Worm (Caenorhabditis elegans) whole organism, midembryonic: Measurements from ENCODE around the gene Y54E2A.5.

Experiments used
- T22C8.4 ChIP-seq: fragments of 200-800 bp; sonication (Bioruptor generic); IDR thresholded peaks from 2 replicates; pipeline ENCODE4 v1.3.6; 2022; ENCODE audit warnings: missing genetic modification characterization, missing compliant biosample characterization
- cog-1 ChIP-seq: sonication (generic microtip); optimal IDR thresholded peaks from 2 replicates; lab custom pipeline; 2016; ENCODE audit warnings: missing genetic modification characterization, missing compliant biosample characterization
- flt-1 ChIP-seq: fragments of 200-800 bp; sonication (Bioruptor generic); IDR thresholded peaks from 2 replicates; pipeline ENCODE4 v1.3.6; 2022; ENCODE audit warnings: missing genetic modification characterization, missing compliant biosample characterization
- klf-2 ChIP-seq: fragments of 200-800 bp; sonication (Bioruptor generic); conservative IDR thresholded peaks from 2 replicates; pipeline ENCODE4 v1.3.6; 2022; ENCODE audit warnings: missing genetic modification reagents, missing genetic modification characterization, missing compliant biosample characterization
- med-1 ChIP-seq: sonication (generic microtip); optimal IDR thresholded peaks from 2 replicates; lab custom pipeline; 2017; ENCODE audit warnings: missing genetic modification characterization, mild to moderate bottlenecking, missing compliant biosample characterization, antibody characterized with exemption, missing genetic modification reagents; ENCODE audit not compliant: insufficient read depth
- ref-1 ChIP-seq: fragments of 200-800 bp; sonication (Bioruptor generic); conservative IDR thresholded peaks from 2 replicates; pipeline ENCODE4 v1.3.6; 2022; ENCODE audit warnings: missing genetic modification reagents, missing genetic modification characterization, missing compliant biosample characterization
- tab-1 ChIP-seq: fragments of 200-800 bp; sonication (Bioruptor generic); IDR thresholded peaks from 2 replicates; pipeline ENCODE4 v1.3.6; 2022; ENCODE audit warnings: missing genetic modification characterization, missing compliant biosample characterization
- ztf-29 ChIP-seq: fragments of 200-800 bp; sonication (Bioruptor generic); IDR thresholded peaks from 2 replicates; pipeline ENCODE4 v1.3.6; 2022; ENCODE audit warnings: missing genetic modification reagents, missing genetic modification characterization, missing compliant biosample characterization

ce11 chrII:14772113-14772512 lies 14.5 kb upstream of the Y54E2A.5 start:
- TF ChIP-seq ref-1 (GFP tag; lab: Robert Waterston, UW) (no peak), klf-2 (GFP tag; lab: Robert Waterston, UW) (no peak), cog-1 (no peak), tab-1 (GFP tag; lab: Robert Waterston, UW) (no peak), med-1 (GFP tag; lab: Kevin White, UChicago) (no peak), T22C8.4 (GFP tag; lab: Robert Waterston, UW) (no peak), flt-1 (GFP tag; lab: Robert Waterston, UW) (no peak), ztf-29 (GFP tag; lab: Robert Waterston, UW) (no peak)
